Worm (Caenorhabditis elegans) whole organism, L3 larva: ENCODE measurements around the gene idpc-7.

Source experiments
- ama-1 ChIP-seq: fragments of 150-350 bp; optimal IDR thresholded peaks from 2 replicates; lab custom pipeline; 2018
- ceh-16 ChIP-seq: sonication (generic microtip); optimal IDR thresholded peaks from 2 replicates; lab custom pipeline; 2017; ENCODE audit warnings: missing biosample characterization, missing genetic modification characterization
- ceh-82 ChIP-seq: fragments of 150-350 bp; optimal IDR thresholded peaks from 2 replicates; lab custom pipeline; 2014; ENCODE audit warnings: missing biosample characterization, missing genetic modification characterization
- mml-1 ChIP-seq: fragments of 150-350 bp; sonication (generic microtip); optimal IDR thresholded peaks from 3 replicates; lab custom pipeline; 2014; ENCODE audit warnings: missing biosample characterization, missing genetic modification characterization
- nhr-12 ChIP-seq: fragments of 150-350 bp; optimal IDR thresholded peaks from 2 replicates; lab custom pipeline; 2014; ENCODE audit warnings: missing biosample characterization, missing genetic modification characterization
- skn-1 ChIP-seq: fragments of 150-350 bp; optimal IDR thresholded peaks from 2 replicates; lab custom pipeline; 2014; ENCODE audit warnings: missing biosample characterization, missing genetic modification characterization
- ztf-11 ChIP-seq: fragments of 150-350 bp; optimal IDR thresholded peaks from 2 replicates; lab custom pipeline; 2014; ENCODE audit warnings: missing biosample characterization, missing genetic modification characterization
- ztf-4 ChIP-seq: fragments of 150-350 bp; optimal IDR thresholded peaks from 2 replicates; lab custom pipeline; 2014; ENCODE audit warnings: missing biosample characterization, missing genetic modification characterization

ce11 chrV:9571673-9572072 lies 47.1 kb downstream of the idpc-7 start:
- no peak for TF ChIP-seq mml-1 (tag; lab: Kevin White, UChicago)
- TF ChIP-seq ceh-82, result no peak
- no peak for TF ChIP-seq ceh-16
- no peak for TF ChIP-seq ama-1
- no peak for TF ChIP-seq ztf-11 (tag; lab: Kevin White, UChicago)
- TF ChIP-seq nhr-12 (tag; lab: Kevin White, UChicago), result no peak
- TF ChIP-seq ztf-4 (tag; lab: Kevin White, UChicago), result no peak
- TF ChIP-seq skn-1, result no peak
